Fruit fly (Drosophila melanogaster) whole organism, embryonic: ENCODE results near the gene CG5068.
A peak's percentile ranks its signal among the peaks of the same experiment; 100 is the strongest.

ENCODE experiments used
- BEAF-32 ChIP-seq: fragments of 200-800 bp; sonication (Bioruptor generic); optimal IDR thresholded peaks from 3 replicates; lab custom pipeline; 2017; ENCODE audit warnings: missing biosample characterization, missing genetic modification characterization, mild to moderate bottlenecking, moderate library complexity, missing genetic modification reagents
- Bgb ChIP-seq: fragments of 200-800 bp; sonication (Bioruptor generic); IDR thresholded peaks from 2 replicates; pipeline ENCODE4 v1.3.6; 2022; ENCODE audit warnings: missing biosample characterization, missing genetic modification characterization; ENCODE audit not compliant: partially characterized antibody
- CG10147 ChIP-seq: fragments of 200-800 bp; sonication (Bioruptor generic); optimal IDR thresholded peaks from 2 replicates; lab custom pipeline; 2019; ENCODE audit warnings: missing biosample characterization, mild to moderate bottlenecking, missing genetic modification characterization, moderate library complexity
- CG10462 ChIP-seq: fragments of 200-800 bp; sonication (Bioruptor generic); optimal IDR thresholded peaks from 2 replicates; lab custom pipeline; 2016; ENCODE audit warnings: missing biosample characterization, missing genetic modification characterization
- CG10979 ChIP-seq: fragments of 200-800 bp; sonication (Bioruptor generic); optimal IDR thresholded peaks from 2 replicates; lab custom pipeline; 2018; ENCODE audit warnings: missing biosample characterization, mild to moderate bottlenecking, missing genetic modification characterization, moderate library complexity
- CG12104 ChIP-seq: fragments of 200-800 bp; sonication (Bioruptor generic); optimal IDR thresholded peaks from 3 replicates; lab custom pipeline; 2016; ENCODE audit warnings: missing biosample characterization, missing genetic modification characterization
- CG1233 ChIP-seq: fragments of 200-800 bp; sonication (Bioruptor generic); optimal IDR thresholded peaks from 4 replicates; lab custom pipeline; 2018; ENCODE audit warnings: missing biosample characterization, mild to moderate bottlenecking, missing genetic modification characterization
- CG12942 ChIP-seq: fragments of 200-800 bp; sonication (Bioruptor generic); optimal IDR thresholded peaks from 3 replicates; lab custom pipeline; 2016; ENCODE audit warnings: missing biosample characterization, missing genetic modification characterization
- CG15479 ChIP-seq: fragments of 200-800 bp; sonication (Bioruptor generic); optimal IDR thresholded peaks from 3 replicates; lab custom pipeline; 2019; ENCODE audit warnings: missing biosample characterization, mild to moderate bottlenecking, missing genetic modification characterization, moderate library complexity
- CG16779 ChIP-seq: fragments of 200-800 bp; sonication (Bioruptor generic); IDR thresholded peaks from 2 replicates; pipeline ENCODE4 v1.3.6; 2022; ENCODE audit warnings: missing biosample characterization, missing genetic modification characterization
- CG16815 ChIP-seq: fragments of 200-800 bp; sonication (Bioruptor generic); optimal IDR thresholded peaks from 3 replicates; lab custom pipeline; 2017; ENCODE audit warnings: missing biosample characterization, mild to moderate bottlenecking, missing genetic modification characterization
- CG42726 ChIP-seq: fragments of 200-800 bp; sonication (Bioruptor generic); IDR thresholded peaks from 2 replicates; pipeline ENCODE4 v1.3.6; 2022; ENCODE audit warnings: missing biosample characterization, missing genetic modification characterization; ENCODE audit not compliant: partially characterized antibody
- CG4360 ChIP-seq: fragments of 200-800 bp; sonication (Bioruptor generic); IDR thresholded peaks from 2 replicates; pipeline ENCODE4 v1.3.6; 2022; ENCODE audit warnings: missing biosample characterization, missing genetic modification characterization
- CG6254 ChIP-seq: fragments of 200-800 bp; sonication (Bioruptor generic); optimal IDR thresholded peaks from 3 replicates; lab custom pipeline; 2017; ENCODE audit warnings: mild to moderate bottlenecking, missing biosample characterization, missing genetic modification reagents, missing genetic modification characterization
- CG6683 ChIP-seq: fragments of 200-800 bp; sonication (Bioruptor generic); optimal IDR thresholded peaks from 2 replicates; lab custom pipeline; 2017; ENCODE audit warnings: missing biosample characterization, mild to moderate bottlenecking, missing genetic modification characterization, missing genetic modification reagents
- CG6854 ChIP-seq: fragments of 200-800 bp; sonication (Bioruptor generic); optimal IDR thresholded peaks from 3 replicates; lab custom pipeline; 2017; ENCODE audit warnings: missing biosample characterization, mild to moderate bottlenecking, missing genetic modification characterization
- CG7839 ChIP-seq: fragments of 200-800 bp; sonication (Bioruptor generic); optimal IDR thresholded peaks from 3 replicates; lab custom pipeline; 2018; ENCODE audit warnings: missing biosample characterization, mild to moderate bottlenecking, missing genetic modification characterization, moderate library complexity
- CG8765 ChIP-seq: fragments of 200-800 bp; sonication (Bioruptor generic); IDR thresholded peaks from 2 replicates; pipeline ENCODE4 v1.3.6; 2022; ENCODE audit warnings: missing biosample characterization, missing genetic modification characterization
- CG8924 ChIP-seq: fragments of 200-800 bp; optimal IDR thresholded peaks from 3 replicates; lab custom pipeline; 2019; ENCODE audit warnings: missing biosample characterization, mild to moderate bottlenecking, missing genetic modification characterization, moderate library complexity
- CkIIα-i1 ChIP-seq: fragments of 200-800 bp; sonication (Bioruptor generic); IDR thresholded peaks from 2 replicates; pipeline ENCODE4 v1.3.6; 2022; ENCODE audit warnings: missing biosample characterization, missing genetic modification characterization
- Dbx ChIP-seq: fragments of 200-800 bp; sonication (Bioruptor generic); IDR thresholded peaks from 3 replicates; pipeline ENCODE4 v1.3.6; 2022; ENCODE audit warnings: missing biosample characterization, missing genetic modification characterization
- Gug ChIP-seq: fragments of 200-800 bp; sonication (Bioruptor generic); IDR thresholded peaks from 4 replicates; pipeline ENCODE4 v1.3.6; 2022; ENCODE audit warnings: missing biosample characterization, missing genetic modification characterization
- Hmr ChIP-seq: fragments of 200-800 bp; sonication (Bioruptor generic); optimal IDR thresholded peaks from 3 replicates; lab custom pipeline; 2017; ENCODE audit warnings: mild to moderate bottlenecking, missing biosample characterization, missing genetic modification reagents, missing genetic modification characterization
- Hr51 ChIP-seq, 2 experiments: fragments of 200-800 bp; sonication (Bioruptor generic); optimal IDR thresholded peaks; 2 replicates in 1 of 2; 3 replicates in 1 of 2; lab custom pipeline; 2016 to 2018; ENCODE audit warnings: missing biosample characterization in 2 of 2, missing genetic modification characterization in 2 of 2, mild to moderate bottlenecking in 1 of 2, moderate library complexity in 1 of 2
- Lim3 ChIP-seq: fragments of 200-800 bp; sonication (Bioruptor generic); IDR thresholded peaks from 2 replicates; pipeline ENCODE4 v1.3.6; 2022; ENCODE audit warnings: missing biosample characterization, missing genetic modification characterization
- NFAT ChIP-seq: fragments of 200-800 bp; sonication (Bioruptor generic); IDR thresholded peaks from 2 replicates; pipeline ENCODE4 v1.3.6; 2022; ENCODE audit warnings: missing biosample characterization, missing genetic modification characterization
- Optix ChIP-seq: fragments of 200-800 bp; sonication (Bioruptor generic); IDR thresholded peaks from 3 replicates; pipeline ENCODE4 v1.3.6; 2022; ENCODE audit warnings: missing biosample characterization, missing genetic modification characterization
- Taf1 ChIP-seq: fragments of 200-800 bp; sonication (Bioruptor generic); IDR thresholded peaks from 2 replicates; pipeline ENCODE4 v1.3.6; 2022; ENCODE audit warnings: missing biosample characterization, missing genetic modification characterization
- br ChIP-seq: fragments of >200 bp; optimal IDR thresholded peaks from 2 replicates; lab custom pipeline; 2017
- cad ChIP-seq: fragments of >200 bp; optimal IDR thresholded peaks from 2 replicates; lab custom pipeline; 2017; ENCODE audit warnings: missing biosample characterization, missing genetic modification characterization
- cas ChIP-seq: fragments of 200-800 bp; sonication (Bioruptor generic); IDR thresholded peaks from 2 replicates; pipeline ENCODE4 v1.3.6; 2022; ENCODE audit warnings: missing biosample characterization, missing genetic modification characterization
- cato ChIP-seq: fragments of 200-800 bp; sonication (Bioruptor generic); optimal IDR thresholded peaks from 2 replicates; lab custom pipeline; 2016; ENCODE audit warnings: missing biosample characterization, missing genetic modification characterization, borderline replicate concordance
- corto ChIP-seq: fragments of 200-800 bp; sonication (Bioruptor generic); optimal IDR thresholded peaks from 2 replicates; lab custom pipeline; 2016; ENCODE audit warnings: missing biosample characterization, mild to moderate bottlenecking, missing genetic modification characterization, moderate library complexity
- ewg ChIP-seq: fragments of 200-800 bp; sonication (Bioruptor generic); optimal IDR thresholded peaks from 3 replicates; lab custom pipeline; 2017; ENCODE audit warnings: mild to moderate bottlenecking, missing biosample characterization, missing genetic modification reagents, missing genetic modification characterization
- fd64A ChIP-seq: fragments of 200-800 bp; sonication (Bioruptor generic); optimal IDR thresholded peaks from 3 replicates; lab custom pipeline; 2018; ENCODE audit warnings: missing biosample characterization, mild to moderate bottlenecking, missing genetic modification characterization
- gro ChIP-seq: fragments of 200-800 bp; sonication (Bioruptor generic); optimal IDR thresholded peaks from 2 replicates; lab custom pipeline; 2016; ENCODE audit warnings: missing biosample characterization, missing genetic modification characterization
- gt ChIP-seq: fragments of 200-800 bp; sonication (Bioruptor generic); IDR thresholded peaks from 2 replicates; pipeline ENCODE4 v1.3.6; 2022; ENCODE audit warnings: missing biosample characterization, missing genetic modification characterization
- hkb ChIP-seq, 2 experiments: fragments of 200-800 bp in 1 of 2; fragments of >200 bp in 1 of 2; sonication (Bioruptor generic) in 1 of 2; IDR thresholded peaks in 1 of 2; optimal IDR thresholded peaks in 1 of 2; 2 replicates each; pipeline versions ENCODE4 v1.3.6 to Lab custom; 2017 to 2022; ENCODE audit warnings: missing biosample characterization in 1 of 2, missing genetic modification characterization in 1 of 2
- kni ChIP-seq: fragments of 200-800 bp; sonication (Bioruptor generic); optimal IDR thresholded peaks from 3 replicates; lab custom pipeline; 2017; ENCODE audit warnings: mild to moderate bottlenecking, missing biosample characterization, missing genetic modification reagents, missing genetic modification characterization
- maf-S ChIP-seq: fragments of 200-800 bp; sonication (Bioruptor generic); optimal IDR thresholded peaks from 2 replicates; lab custom pipeline; 2016; ENCODE audit warnings: missing biosample characterization, missing genetic modification characterization
- oc ChIP-seq: fragments of 200-800 bp; sonication (Bioruptor generic); optimal IDR thresholded peaks from 2 replicates; lab custom pipeline; 2018; ENCODE audit warnings: missing biosample characterization, mild to moderate bottlenecking, missing genetic modification characterization, moderate library complexity
- onecut ChIP-seq: fragments of 200-800 bp; sonication (Bioruptor generic); IDR thresholded peaks from 2 replicates; pipeline ENCODE4 v1.3.6; 2022; ENCODE audit warnings: missing biosample characterization, missing genetic modification characterization
- ro ChIP-seq: fragments of 200-800 bp; sonication (Bioruptor generic); IDR thresholded peaks from 2 replicates; pipeline ENCODE4 v1.3.6; 2022; ENCODE audit warnings: missing biosample characterization, missing genetic modification characterization
- salm ChIP-seq: fragments of 200-800 bp; sonication (Bioruptor generic); optimal IDR thresholded peaks from 2 replicates; lab custom pipeline; 2018; ENCODE audit warnings: missing biosample characterization, mild to moderate bottlenecking, missing genetic modification characterization
- sens ChIP-seq: fragments of 200-800 bp; sonication (Bioruptor generic); peaks from one replicate; lab custom pipeline; 2016; ENCODE audit warnings: missing biosample characterization, missing genetic modification characterization
- sna ChIP-seq: fragments of 200-800 bp; sonication (Bioruptor generic); IDR thresholded peaks from 2 replicates; pipeline ENCODE4 v1.3.6; 2022; ENCODE audit warnings: missing biosample characterization, missing genetic modification characterization; ENCODE audit not compliant: partially characterized antibody
- sob ChIP-seq: fragments of 200-800 bp; sonication (Bioruptor generic); IDR thresholded peaks from 2 replicates; pipeline ENCODE4 v1.3.6; 2022; ENCODE audit warnings: missing biosample characterization, missing genetic modification characterization
- ttk ChIP-seq: fragments of 200-800 bp; sonication (Bioruptor generic); IDR thresholded peaks from 2 replicates; pipeline ENCODE4 v2.1.2; 2022; ENCODE audit warnings: missing biosample characterization, missing genetic modification characterization
- zen ChIP-seq: fragments of 200-800 bp; sonication (Bioruptor generic); optimal IDR thresholded peaks from 3 replicates; lab custom pipeline; 2018; ENCODE audit warnings: missing biosample characterization, mild to moderate bottlenecking, missing genetic modification characterization, moderate library complexity
- zf30C ChIP-seq: fragments of 200-800 bp; sonication (Bioruptor generic); optimal IDR thresholded peaks from 3 replicates; lab custom pipeline; 2018; ENCODE audit warnings: missing biosample characterization, mild to moderate bottlenecking, missing genetic modification characterization

CG5068 gene

dm6 chr3L:8997686-8998239 is 11.3 kb downstream of the CG5068 start, which contains the start of the genes smg and CG5087 (continued):
- TF ChIP-seq Lim3 (GFP tag; lab: Robert Waterston, UW) (no peak), onecut (GFP tag; lab: Robert Waterston, UW) (peak; percentile 63), kni (GFP tag; lab: Kevin White, UChicago) (no peak), ro (no peak), CG12104 (GFP tag; lab: Kevin White, UChicago) (peak; percentile 35), sna (GFP tag; lab: Robert Waterston, UW) (peak; percentile 56), cato (GFP tag; lab: Kevin White, UChicago) (no peak), corto (peak; percentile 39), salm (tag; lab: Kevin White, UChicago) (peak; percentile 6), CG16779 (0 out of 2 replicates have a peak, but pooled peaks have one; percentile 18), CG6254 (GFP tag; lab: Kevin White, UChicago) (no peak), CG10147 (no peak), sens (GFP tag; lab: Kevin White, UChicago) (peak; percentile 85), BEAF-32 (GFP tag; lab: Kevin White, UChicago) (peak; percentile 76), gro (GFP tag; lab: Kevin White, UChicago) (peak; percentile 66), Hr51 (GFP tag; optimal IDR thresholded peaks at IDR 0.05; lab: Kevin White, UChicago) (peak in 1 of 2 experiments; percentile 8), CG16815 (no peak), cad (no peak), CG8924 (tag; lab: Kevin White, UChicago) (peak; percentile 86), CG4360 (GFP tag; lab: Robert Waterston, UW) (no peak; the same call in 1 of the 2 replicates), CG42726 (GFP tag; lab: Robert Waterston, UW) (peak; percentile 85; the same call in 1 of the 2 replicates), Bgb (GFP tag; lab: Robert Waterston, UW) (peak; percentile 73; the same call in 1 of the 2 replicates), CG10979 (tag; lab: Kevin White, UChicago) (no peak), ewg (GFP tag; lab: Kevin White, UChicago) (peak; percentile 65), cas (GFP tag; lab: Robert Waterston, UW) (0 out of 2 replicates have a peak, but pooled peaks have one; percentile 25), Taf1 (GFP tag; lab: Robert Waterston, UW) (no peak), CG12942 (GFP tag; lab: Kevin White, UChicago) (peak; percentile 46), fd64A (GFP tag; lab: Kevin White, UChicago) (no peak), CG8765 (GFP tag; lab: Robert Waterston, UW) (no peak), maf-S (GFP tag; lab: Kevin White, UChicago) (peak; percentile 62), Dbx (GFP tag; lab: Robert Waterston, UW) (peak; percentile 69), CG1233 (GFP tag; lab: Kevin White, UChicago) (no peak), NFAT (GFP tag; lab: Robert Waterston, UW) (peak; percentile 71), CG15479 (GFP tag; lab: Kevin White, UChicago) (no peak), oc (no peak), CkIIα-i1 (GFP tag; lab: Robert Waterston, UW) (no peak), Gug (peak; percentile 55; the same call in 1 of the 4 replicates), hkb (optimal IDR thresholded peaks at IDR 0.05; lab: Kevin White, UChicago) (peak; percentile 66), hkb (GFP tag; IDR thresholded peaks at IDR 0.05; lab: Robert Waterston, UW) (no peak), CG10462 (GFP tag; lab: Kevin White, UChicago) (no peak), CG6854 (GFP tag; lab: Kevin White, UChicago) (peak; percentile 40), zf30C (GFP tag; lab: Kevin White, UChicago) (no peak), Hmr (GFP tag; lab: Kevin White, UChicago) (peak; percentile 89), ttk (GFP tag; lab: Robert Waterston, UW) (no peak; the same call in 1 of the 2 replicates), CG7839 (tag; lab: Kevin White, UChicago) (no peak), zen (peak; percentile 68), Optix (GFP tag; lab: Robert Waterston, UW) (no peak), sob (GFP tag; lab: Robert Waterston, UW) (peak; percentile 70), gt (GFP tag; lab: Robert Waterston, UW) (no peak), CG6683 (GFP tag; lab: Kevin White, UChicago) (no peak), br (lab: Kevin White, UChicago) (no peak)
